Worm (Caenorhabditis elegans): ENCODE data around the gene Y46G5A.29.

ce11 chrII:12884972-12885371 lies 29.0 kb downstream of the Y46G5A.29 start, which contains the start of gene sra-14:
- TF ChIP-seq pha-4 (tag; optimal IDR thresholded peaks at IDR 0.05): no peak
- TF ChIP-seq C38D4.7 (GFP tag; optimal IDR thresholded peaks at IDR 0.05): no peak
- no peak for TF ChIP-seq elt-2 (tag; optimal IDR thresholded peaks at IDR 0.05)
- TF ChIP-seq dmd-4 (tag; optimal IDR thresholded peaks at IDR 0.05; ENCODE audit: borderline replicate concordance): no peak
- TF ChIP-seq rnt-1 (tag; optimal IDR thresholded peaks at IDR 0.05): no peak
- no peak for TF ChIP-seq npax-4 (tag; optimal IDR thresholded peaks at IDR 0.05)
- TF ChIP-seq Y22D7AL.16 (tag; optimal IDR thresholded peaks at IDR 0.05): no peak
- no peak for TF ChIP-seq fkh-6 (tag; optimal IDR thresholded peaks at IDR 0.05)
- TF ChIP-seq odd-2 (tag; optimal IDR thresholded peaks at IDR 0.05): no peak
- TF ChIP-seq tbx-2 (tag; optimal IDR thresholded peaks at IDR 0.05): no peak
- TF ChIP-seq elt-4 (tag; optimal IDR thresholded peaks at IDR 0.05): no peak
- TF ChIP-seq ceh-22 (tag; optimal IDR thresholded peaks at IDR 0.05): no peak
- no peak for TF ChIP-seq ama-1 (optimal IDR thresholded peaks at IDR 0.05)

Data from whole organism, late embryonic.